Worm (Caenorhabditis elegans): ENCODE results near the gene C01G6.4.

- TF ChIP-seq ets-4 (tag; optimal IDR thresholded peaks at IDR 0.05) (no peak), eyg-1 (tag; optimal IDR thresholded peaks at IDR 0.05) (no peak), pqm-1 (tag; optimal IDR thresholded peaks at IDR 0.05) (no peak), tbx-2 (tag; optimal IDR thresholded peaks at IDR 0.05) (no peak), ceh-22 (tag; optimal IDR thresholded peaks at IDR 0.05) (no peak), ref-2 (tag; optimal IDR thresholded peaks at IDR 0.05) (no peak), rnt-1 (tag; optimal IDR thresholded peaks at IDR 0.05) (no peak), ceh-14 (tag; optimal IDR thresholded peaks at IDR 0.05) (no peak), syd-9 (tag; optimal IDR thresholded peaks at IDR 0.05) (no peak), hlh-6 (tag; optimal IDR thresholded peaks at IDR 0.05) (no peak), hlh-30 (tag; optimal IDR thresholded peaks at IDR 0.05; ENCODE audit: insufficient read depth) (no peak), pha-4 (tag; optimal IDR thresholded peaks at IDR 0.05) (no peak)
Measured at ce11 chrII:9274734-9275133, 1.9 kb upstream of the C01G6.4 start.

All from whole organism, late embryonic.